Worm (Caenorhabditis elegans) whole organism, young adult: ENCODE measurements around the gene dsb-3.

Experiments
- B0035.1 ChIP-seq: sonication (generic microtip); optimal IDR thresholded peaks from 2 replicates; lab custom pipeline; 2016; ENCODE audit warnings: missing genetic modification characterization, mild to moderate bottlenecking, missing compliant biosample characterization, missing genotype, missing genetic modification reagents
- B0336.3 ChIP-seq: fragments of 200-800 bp; sonication (Bioruptor generic); IDR thresholded peaks from 2 replicates; pipeline ENCODE4 v1.3.6; 2022; ENCODE audit warnings: missing genetic modification characterization, missing compliant biosample characterization
- C17E4.6 ChIP-seq: fragments of 200-800 bp; sonication (Bioruptor generic); IDR thresholded peaks from 2 replicates; pipeline ENCODE4 v1.3.6; 2022; ENCODE audit warnings: missing genetic modification reagents, missing genetic modification characterization, missing compliant biosample characterization
- D2030.7 ChIP-seq: fragments of 200-800 bp; sonication (Bioruptor generic); IDR thresholded peaks from 2 replicates; pipeline ENCODE4 v1.3.6; 2022; ENCODE audit warnings: missing genetic modification reagents, missing genetic modification characterization, missing compliant biosample characterization
- F10E7.11 ChIP-seq: sonication (generic microtip); optimal IDR thresholded peaks from 2 replicates; lab custom pipeline; 2017; ENCODE audit warnings: mild to moderate bottlenecking, missing genetic modification characterization, moderate library complexity, missing compliant biosample characterization
- Y53G8AR.9 ChIP-seq: fragments of 200-800 bp; sonication (Bioruptor generic); conservative IDR thresholded peaks from 2 replicates; pipeline ENCODE4 v1.3.6; 2022; ENCODE audit warnings: missing genetic modification reagents, missing genetic modification characterization, missing compliant biosample characterization
- Y67H2A.10 ChIP-seq: fragments of 200-800 bp; sonication (Bioruptor generic); conservative IDR thresholded peaks from 2 replicates; pipeline ENCODE4 v1.3.6; 2022; ENCODE audit warnings: missing genetic modification reagents, missing genetic modification characterization, missing compliant biosample characterization
- aptf-3 ChIP-seq: fragments of 200-800 bp; sonication (Bioruptor generic); IDR thresholded peaks from 2 replicates; pipeline ENCODE4 v1.3.6; 2022; ENCODE audit warnings: missing genetic modification characterization, missing compliant biosample characterization
- attf-5 ChIP-seq: fragments of 200-800 bp; sonication (Bioruptor generic); optimal IDR thresholded peaks from 2 replicates; lab custom pipeline; 2018; ENCODE audit warnings: mild to moderate bottlenecking, missing genetic modification characterization, missing compliant biosample characterization
- attf-6 ChIP-seq: fragments of 200-800 bp; sonication (Bioruptor generic); IDR thresholded peaks from 2 replicates; pipeline ENCODE4 v1.3.6; 2022; ENCODE audit warnings: missing genetic modification reagents, missing genetic modification characterization, missing compliant biosample characterization
- bed-1 ChIP-seq: fragments of 200-800 bp; sonication (Bioruptor generic); IDR thresholded peaks from 2 replicates; pipeline ENCODE4 v1.3.6; 2022; ENCODE audit warnings: missing genetic modification reagents, missing genetic modification characterization, missing compliant biosample characterization
- cebp-2 ChIP-seq: fragments of 200-800 bp; sonication (Bioruptor generic); IDR thresholded peaks from 2 replicates; pipeline ENCODE4 v1.3.6; 2022; ENCODE audit warnings: missing genetic modification characterization, missing compliant biosample characterization
- ceh-40 ChIP-seq: fragments of 200-800 bp; sonication (Bioruptor generic); IDR thresholded peaks from 2 replicates; pipeline ENCODE4 v1.3.6; 2022; ENCODE audit warnings: missing genetic modification characterization, missing compliant biosample characterization
- ceh-58 ChIP-seq: fragments of 200-800 bp; sonication (Bioruptor generic); IDR thresholded peaks from 2 replicates; pipeline ENCODE4 v1.3.6; 2022; ENCODE audit warnings: missing genetic modification characterization, missing compliant biosample characterization
- ceh-79 ChIP-seq: sonication (generic microtip); optimal IDR thresholded peaks from 2 replicates; lab custom pipeline; 2017; ENCODE audit warnings: mild to moderate bottlenecking, missing genetic modification characterization, missing compliant biosample characterization
- ceh-91 ChIP-seq: fragments of 200-800 bp; sonication (Bioruptor generic); IDR thresholded peaks from 2 replicates; pipeline ENCODE4 v1.3.6; 2022; ENCODE audit warnings: missing genetic modification reagents, missing genetic modification characterization, missing compliant biosample characterization
- dpl-1 ChIP-seq: fragments of 150-350 bp; optimal IDR thresholded peaks from 2 replicates; lab custom pipeline; 2014; ENCODE audit warnings: missing biosample characterization, missing genetic modification reagents, missing genetic modification characterization
- egl-44 ChIP-seq: fragments of 200-800 bp; sonication (Bioruptor generic); IDR thresholded peaks from 2 replicates; pipeline ENCODE4 v1.3.6; 2022; ENCODE audit warnings: missing genetic modification reagents, missing genetic modification characterization, missing compliant biosample characterization
- ekl-4 ChIP-seq: fragments of 200-800 bp; sonication (Bioruptor generic); IDR thresholded peaks from 2 replicates; pipeline ENCODE4 v1.3.6; 2022; ENCODE audit warnings: missing genetic modification reagents, missing genetic modification characterization, missing compliant biosample characterization
- ets-4 ChIP-seq: fragments of 200-800 bp; sonication (Bioruptor generic); optimal IDR thresholded peaks from 2 replicates; lab custom pipeline; 2018; ENCODE audit warnings: mild to moderate bottlenecking, missing genetic modification characterization, missing compliant biosample characterization
- hmg-20 ChIP-seq: fragments of 200-800 bp; sonication (Bioruptor generic); IDR thresholded peaks from 2 replicates; pipeline ENCODE4 v1.3.6; 2022; ENCODE audit warnings: missing genetic modification reagents, missing genetic modification characterization, missing compliant biosample characterization
- lin-26 ChIP-seq: fragments of 200-800 bp; sonication (Bioruptor generic); IDR thresholded peaks from 2 replicates; pipeline ENCODE4 v1.3.6; 2022; ENCODE audit warnings: missing genetic modification reagents, missing genetic modification characterization, missing compliant biosample characterization
- lin-35 ChIP-seq, 3 experiments: fragments of 150-350 bp in 2 of 3; sonication (generic microtip) in 1 of 3; optimal IDR thresholded peaks; 2 replicates each; lab custom pipeline; 2014 to 2018; ENCODE audit warnings: missing biosample characterization in 3 of 3, missing genetic modification characterization in 3 of 3, missing genetic modification reagents in 3 of 3
- lsy-27 ChIP-seq: sonication (generic microtip); optimal IDR thresholded peaks from 2 replicates; lab custom pipeline; 2017; ENCODE audit warnings: missing genetic modification characterization, mild to moderate bottlenecking, missing compliant biosample characterization, antibody characterized with exemption, missing genotype, borderline replicate concordance; ENCODE audit not compliant: insufficient read depth
- mxl-1 ChIP-seq: sonication (generic microtip); optimal IDR thresholded peaks from 2 replicates; lab custom pipeline; 2016; ENCODE audit warnings: missing genetic modification characterization, missing compliant biosample characterization
- nhr-120 ChIP-seq: fragments of 200-800 bp; sonication (Bioruptor generic); IDR thresholded peaks from 2 replicates; pipeline ENCODE4 v1.3.6; 2022; ENCODE audit warnings: missing genetic modification characterization, missing compliant biosample characterization
- nhr-27 ChIP-seq: fragments of 200-800 bp; sonication (Bioruptor generic); optimal IDR thresholded peaks from 2 replicates; lab custom pipeline; 2018; ENCODE audit warnings: mild to moderate bottlenecking, missing genetic modification characterization, moderate library complexity, missing compliant biosample characterization
- nhr-80 ChIP-seq: sonication (generic microtip); optimal IDR thresholded peaks from 2 replicates; lab custom pipeline; 2016; ENCODE audit warnings: missing genetic modification characterization, missing compliant biosample characterization
- rcor-1 ChIP-seq: fragments of 200-800 bp; sonication (Bioruptor generic); IDR thresholded peaks from 2 replicates; pipeline ENCODE4 v1.3.6; 2022; ENCODE audit warnings: missing genetic modification reagents, missing genetic modification characterization, missing compliant biosample characterization
- repo-1 ChIP-seq: sonication (generic microtip); optimal IDR thresholded peaks from 2 replicates; lab custom pipeline; 2017; ENCODE audit warnings: mild to moderate bottlenecking, missing genetic modification characterization, missing compliant biosample characterization
- sdz-38 ChIP-seq: sonication (generic microtip); optimal IDR thresholded peaks from 2 replicates; lab custom pipeline; 2016; ENCODE audit warnings: missing genotype, missing genetic modification characterization, missing compliant biosample characterization
- snpc-3.4 ChIP-seq: sonication (generic microtip); optimal IDR thresholded peaks from 2 replicates; lab custom pipeline; 2017; ENCODE audit warnings: missing genetic modification characterization, mild to moderate bottlenecking, missing compliant biosample characterization, antibody characterized with exemption, moderate library complexity, missing genotype, missing genetic modification reagents
- snpc-4 ChIP-seq, 5 experiments: fragments of 150-350 bp in 1 of 5; sonication (generic microtip) in 4 of 5; optimal IDR thresholded peaks; 2 replicates each; lab custom pipeline; 2014 to 2018; ENCODE audit warnings: missing genetic modification characterization in 5 of 5, missing biosample characterization in 3 of 5, antibody characterized with exemption in 2 of 5, mild to moderate bottlenecking in 2 of 5, missing compliant biosample characterization in 2 of 5, missing genotype in 2 of 5, moderate library complexity in 2 of 5, missing genetic modification reagents in 1 of 5
- unc-62 ChIP-seq: fragments of 150-350 bp; optimal IDR thresholded peaks from 2 replicates; lab custom pipeline; 2014; ENCODE audit warnings: missing biosample characterization, missing genetic modification reagents, missing genetic modification characterization
- xnd-1 ChIP-seq: sonication (generic microtip); optimal IDR thresholded peaks from 2 replicates; lab custom pipeline; 2016; ENCODE audit warnings: missing genotype, missing genetic modification reagents, missing genetic modification characterization, missing compliant biosample characterization
- ztf-22 ChIP-seq: fragments of 200-800 bp; sonication (Bioruptor generic); optimal IDR thresholded peaks from 2 replicates; lab custom pipeline; 2018; ENCODE audit warnings: mild to moderate bottlenecking, missing genetic modification characterization, moderate library complexity, missing compliant biosample characterization
- ztf-6 ChIP-seq: fragments of 200-800 bp; sonication (Bioruptor generic); IDR thresholded peaks from 2 replicates; pipeline ENCODE4 v1.3.6; 2022; ENCODE audit warnings: missing genetic modification reagents, missing genetic modification characterization, missing compliant biosample characterization

Gene dsb-3

DNA sequence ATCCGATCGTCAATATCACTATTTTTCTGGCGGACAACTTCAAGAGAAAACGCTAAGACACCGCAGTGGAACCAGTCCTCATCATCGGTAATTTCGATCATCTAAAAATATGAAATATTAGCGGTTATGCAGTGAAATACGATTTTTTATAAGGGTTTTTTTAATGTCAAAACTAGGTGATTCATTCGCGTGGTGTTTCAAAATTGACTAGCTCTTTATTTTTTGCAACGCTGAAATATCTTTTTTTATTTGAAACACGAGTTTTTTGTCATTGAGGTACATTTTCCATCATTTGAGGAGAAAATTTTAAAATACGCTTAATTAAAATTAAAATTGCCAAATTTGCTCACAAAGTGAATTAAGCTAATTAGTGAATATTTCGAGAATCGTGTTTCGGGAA is at the start of gene dsb-3:
Gene dsb-3 (minus strand): TSS at position 101 of the 400 bp plus-strand sequence.
- TF ChIP-seq snpc-4 (GFP tag; optimal IDR thresholded peaks at IDR 0.05; lab: Kevin White, UChicago) (no peak), snpc-4 (tag; optimal IDR thresholded peaks at IDR 0.05; lab: Kevin White, UChicago) (no peak), snpc-3.4 (tag; lab: Kevin White, UChicago) (no peak), ceh-91 (GFP tag; lab: Robert Waterston, UW) (no peak), lin-26 (GFP tag; lab: Robert Waterston, UW) (no peak), attf-6 (GFP tag; lab: Robert Waterston, UW) (no peak), nhr-120 (GFP tag; lab: Robert Waterston, UW) (no peak), B0035.1 (tag; lab: Kevin White, UChicago) (no peak), repo-1 (tag; lab: Kevin White, UChicago) (no peak), ets-4 (GFP tag; lab: Kevin White, UChicago) (no peak), F10E7.11 (tag; lab: Kevin White, UChicago) (no peak), bed-1 (no peak), xnd-1 (tag; lab: Kevin White, UChicago) (no peak), Y67H2A.10 (GFP tag; lab: Robert Waterston, UW) (no peak), sdz-38 (tag; lab: Kevin White, UChicago) (no peak), lsy-27 (tag; lab: Kevin White, UChicago) (no peak), C17E4.6 (no peak), rcor-1 (GFP tag; lab: Robert Waterston, UW) (no peak)

DNA sequence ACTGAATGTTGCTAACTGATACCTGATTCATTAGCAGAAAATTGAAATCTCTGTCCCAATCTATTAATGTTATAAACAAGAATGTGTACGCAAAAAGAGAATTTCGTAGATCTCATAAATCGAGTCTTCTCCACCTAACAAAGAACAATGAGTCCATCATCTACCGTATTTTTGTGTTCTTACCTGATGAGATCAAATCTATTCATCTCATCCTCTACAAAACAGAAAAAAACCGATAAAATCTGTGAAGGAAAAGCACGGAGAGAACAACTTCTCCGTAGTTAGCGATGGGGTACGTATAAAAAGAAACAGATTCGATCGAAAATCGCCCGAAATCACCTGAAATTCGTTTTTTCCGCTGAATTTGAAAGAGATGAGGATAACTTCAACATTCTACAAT is 49.2 kb upstream of the dsb-3 start, which contains the start of gene C33H5.1:
Gene C33H5.1 (plus strand): TSS at position 330 of the 400 bp plus-strand sequence.
- TF ChIP-seq ztf-22 (GFP tag; lab: Kevin White, UChicago) (no peak), ceh-79 (tag; lab: Kevin White, UChicago) (no peak), Y53G8AR.9 (GFP tag; lab: Robert Waterston, UW) (no peak), egl-44 (GFP tag; lab: Robert Waterston, UW) (no peak), cebp-2 (GFP tag; lab: Robert Waterston, UW) (no peak), unc-62 (GFP tag; lab: Kevin White, UChicago) (no peak), nhr-27 (tag; lab: Kevin White, UChicago) (no peak), ekl-4 (GFP tag; lab: Robert Waterston, UW) (no peak)

ce11 chrIV:7804740-7805139 is 45.3 kb upstream of the dsb-3 start, which contains the start of gene C33H5.2:
C33H5.2 (plus strand) TSS chrIV:7805040.
- TF ChIP-seq hmg-20 (GFP tag; lab: Robert Waterston, UW), result no peak
- no peak for TF ChIP-seq C17E4.6
- TF ChIP-seq aptf-3 (GFP tag; lab: Robert Waterston, UW), result no peak
- no peak for TF ChIP-seq D2030.7 (GFP tag; lab: Robert Waterston, UW)
- no peak for TF ChIP-seq ceh-58 (GFP tag; lab: Robert Waterston, UW)
- no peak for TF ChIP-seq nhr-80 (tag; lab: Kevin White, UChicago)
- no peak for TF ChIP-seq ztf-6 (GFP tag; lab: Robert Waterston, UW)
- no peak for TF ChIP-seq lin-35 (GFP tag; optimal IDR thresholded peaks at IDR 0.05; lab: Kevin White, UChicago)
- no peak for TF ChIP-seq ceh-40
- TF ChIP-seq egl-44 (GFP tag; lab: Robert Waterston, UW), result no peak
- TF ChIP-seq dpl-1 (GFP tag; lab: Kevin White, UChicago), result no peak
- no peak for TF ChIP-seq attf-5 (GFP tag; lab: Kevin White, UChicago)
- no peak for TF ChIP-seq B0336.3 (GFP tag; lab: Robert Waterston, UW)
- no peak for TF ChIP-seq unc-62 (GFP tag; lab: Kevin White, UChicago)
- TF ChIP-seq mxl-1, result no peak
- no peak for TF ChIP-seq cebp-2 (GFP tag; lab: Robert Waterston, UW)
- TF ChIP-seq ztf-22 (GFP tag; lab: Kevin White, UChicago), result no peak
